Fruit fly (Drosophila melanogaster) whole organism, embryonic: Measurements from ENCODE around the gene dls.

Experiments
- BEAF-32 ChIP-seq: fragments of 200-800 bp; sonication (Bioruptor generic); optimal IDR thresholded peaks from 3 replicates; lab custom pipeline; 2017; ENCODE audit warnings: missing biosample characterization, missing genetic modification characterization, mild to moderate bottlenecking, moderate library complexity, missing genetic modification reagents
- CG10209 ChIP-seq: fragments of 200-800 bp; sonication (Bioruptor generic); optimal IDR thresholded peaks from 3 replicates; lab custom pipeline; 2017; ENCODE audit warnings: missing biosample characterization, mild to moderate bottlenecking, missing genetic modification characterization, missing genetic modification reagents
- CG10431 ChIP-seq: fragments of 200-800 bp; sonication (Bioruptor generic); optimal IDR thresholded peaks from 3 replicates; lab custom pipeline; 2018; ENCODE audit warnings: missing biosample characterization, mild to moderate bottlenecking, missing genetic modification characterization
- CG10654 ChIP-seq: fragments of 200-800 bp; sonication (Bioruptor generic); optimal IDR thresholded peaks from 2 replicates; lab custom pipeline; 2016; ENCODE audit warnings: missing biosample characterization, missing genetic modification characterization
- CG11398 ChIP-seq: fragments of 200-800 bp; sonication (Bioruptor generic); optimal IDR thresholded peaks from 2 replicates; lab custom pipeline; 2016; ENCODE audit warnings: missing biosample characterization, missing genetic modification characterization
- CG11696 ChIP-seq: fragments of 200-800 bp; sonication (Bioruptor generic); IDR thresholded peaks from 2 replicates; pipeline ENCODE4 v1.3.6; 2022; ENCODE audit warnings: missing biosample characterization, missing genetic modification characterization
- CG13287 ChIP-seq: fragments of 200-800 bp; sonication (Bioruptor generic); IDR thresholded peaks from 2 replicates; pipeline ENCODE4 v1.3.6; 2022; ENCODE audit warnings: missing biosample characterization, missing genetic modification characterization; ENCODE audit not compliant: partially characterized antibody
- CG13894 ChIP-seq: fragments of 200-800 bp; sonication (Bioruptor generic); optimal IDR thresholded peaks from 3 replicates; lab custom pipeline; 2018; ENCODE audit warnings: missing biosample characterization, mild to moderate bottlenecking, missing genetic modification characterization, moderate library complexity
- CG15011 ChIP-seq: fragments of 200-800 bp; sonication (Bioruptor generic); optimal IDR thresholded peaks from 3 replicates; lab custom pipeline; 2018; ENCODE audit warnings: missing biosample characterization, mild to moderate bottlenecking, missing genetic modification characterization
- CG15269 ChIP-seq: fragments of 200-800 bp; sonication (Bioruptor generic); optimal IDR thresholded peaks from 2 replicates; lab custom pipeline; 2018; ENCODE audit warnings: missing biosample characterization, mild to moderate bottlenecking, missing genetic modification characterization, moderate library complexity
- CG1602 ChIP-seq: fragments of 200-800 bp; sonication (Bioruptor generic); optimal IDR thresholded peaks from 3 replicates; lab custom pipeline; 2016; ENCODE audit warnings: missing biosample characterization, missing genetic modification characterization
- CG16813 ChIP-seq: fragments of 200-800 bp; sonication (Bioruptor generic); IDR thresholded peaks from 3 replicates; pipeline ENCODE4 v1.3.6; 2022; ENCODE audit warnings: missing biosample characterization, missing genetic modification characterization; ENCODE audit not compliant: partially characterized antibody
- CG18764 ChIP-seq: fragments of 200-800 bp; sonication (Bioruptor generic); optimal IDR thresholded peaks from 3 replicates; lab custom pipeline; 2016; ENCODE audit warnings: missing biosample characterization, missing genetic modification characterization
- CG2129 ChIP-seq: fragments of 200-800 bp; sonication (Bioruptor generic); IDR thresholded peaks from 2 replicates; pipeline ENCODE4 v1.3.6; 2022; ENCODE audit warnings: missing biosample characterization, missing genetic modification characterization; ENCODE audit not compliant: partially characterized antibody
- CG2889 ChIP-seq: fragments of 200-800 bp; sonication (Bioruptor generic); IDR thresholded peaks from 3 replicates; pipeline ENCODE4 v1.3.6; 2022; ENCODE audit warnings: missing biosample characterization, missing genetic modification characterization
- CG30403 ChIP-seq: fragments of 200-800 bp; sonication (Bioruptor generic); optimal IDR thresholded peaks from 3 replicates; lab custom pipeline; 2016; ENCODE audit warnings: missing biosample characterization, missing genetic modification characterization
- CG31365 ChIP-seq: fragments of 200-800 bp; sonication (Bioruptor generic); optimal IDR thresholded peaks from 2 replicates; lab custom pipeline; 2018; ENCODE audit warnings: missing biosample characterization, mild to moderate bottlenecking, missing genetic modification characterization
- CG31388 ChIP-seq: fragments of 200-800 bp; sonication (Bioruptor generic); optimal IDR thresholded peaks from 2 replicates; lab custom pipeline; 2016; ENCODE audit warnings: missing biosample characterization, missing genetic modification characterization
- CG3163 ChIP-seq: fragments of 200-800 bp; sonication (Bioruptor generic); optimal IDR thresholded peaks from 3 replicates; lab custom pipeline; 2016; ENCODE audit warnings: missing biosample characterization, missing genetic modification characterization
- CG32532 ChIP-seq: fragments of 200-800 bp; sonication (Bioruptor generic); IDR thresholded peaks from 2 replicates; pipeline ENCODE4 v1.3.6; 2022; ENCODE audit warnings: missing biosample characterization, missing genetic modification characterization
- CG33213 ChIP-seq: fragments of 200-800 bp; sonication (Bioruptor generic); optimal IDR thresholded peaks from 3 replicates; lab custom pipeline; 2016; ENCODE audit warnings: missing biosample characterization, missing genetic modification characterization
- CG4360 ChIP-seq: fragments of 200-800 bp; sonication (Bioruptor generic); IDR thresholded peaks from 2 replicates; pipeline ENCODE4 v1.3.6; 2022; ENCODE audit warnings: missing biosample characterization, missing genetic modification characterization
- CG6254 ChIP-seq: fragments of 200-800 bp; sonication (Bioruptor generic); optimal IDR thresholded peaks from 3 replicates; lab custom pipeline; 2017; ENCODE audit warnings: mild to moderate bottlenecking, missing biosample characterization, missing genetic modification reagents, missing genetic modification characterization
- CG6854 ChIP-seq: fragments of 200-800 bp; sonication (Bioruptor generic); optimal IDR thresholded peaks from 3 replicates; lab custom pipeline; 2017; ENCODE audit warnings: missing biosample characterization, mild to moderate bottlenecking, missing genetic modification characterization
- CG9215 ChIP-seq: fragments of 200-800 bp; sonication (Bioruptor generic); IDR thresholded peaks from 2 replicates; pipeline ENCODE4 v1.3.6; 2022; ENCODE audit warnings: missing biosample characterization, missing genetic modification characterization
- Camta ChIP-seq: fragments of 200-800 bp; sonication (Bioruptor generic); optimal IDR thresholded peaks from 2 replicates; lab custom pipeline; 2016; ENCODE audit warnings: missing biosample characterization, missing genetic modification characterization
- HmgD ChIP-seq: fragments of 200-800 bp; sonication (Bioruptor generic); optimal IDR thresholded peaks from 3 replicates; lab custom pipeline; 2016; ENCODE audit warnings: missing biosample characterization, missing genetic modification characterization
- Hr39 ChIP-seq: fragments of >200 bp; optimal IDR thresholded peaks from 2 replicates; lab custom pipeline; 2017
- Oaz ChIP-seq: fragments of 200-800 bp; sonication (Bioruptor generic); IDR thresholded peaks from 2 replicates; pipeline ENCODE4 v1.3.6; 2022; ENCODE audit warnings: missing biosample characterization, missing genetic modification characterization
- Xbp1 ChIP-seq: fragments of 200-800 bp; sonication (Bioruptor generic); optimal IDR thresholded peaks from 3 replicates; lab custom pipeline; 2016; ENCODE audit warnings: missing biosample characterization, mild to moderate bottlenecking, missing genetic modification characterization
- YL-1 ChIP-seq: fragments of 200-800 bp; sonication (Bioruptor generic); optimal IDR thresholded peaks from 3 replicates; lab custom pipeline; 2017; ENCODE audit warnings: missing biosample characterization, mild to moderate bottlenecking, missing genetic modification characterization
- ara ChIP-seq: fragments of 200-800 bp; sonication (Bioruptor generic); IDR thresholded peaks from 2 replicates; pipeline ENCODE4 v1.3.6; 2022; ENCODE audit warnings: missing biosample characterization, missing genetic modification characterization
- ato ChIP-seq: fragments of 200-800 bp; sonication (Bioruptor generic); IDR thresholded peaks from 2 replicates; pipeline ENCODE4 v1.3.6; 2022; ENCODE audit warnings: missing biosample characterization, missing genetic modification characterization; ENCODE audit not compliant: partially characterized antibody
- bab2 ChIP-seq: fragments of 200-800 bp; sonication (Bioruptor generic); optimal IDR thresholded peaks from 2 replicates; lab custom pipeline; 2016; ENCODE audit warnings: missing biosample characterization, missing genetic modification characterization
- bowl ChIP-seq: fragments of 200-800 bp; sonication (Bioruptor generic); IDR thresholded peaks from 2 replicates; pipeline ENCODE4 v1.3.6; 2022; ENCODE audit warnings: missing biosample characterization, missing genetic modification characterization
- chif ChIP-seq, 2 experiments: fragments of 200-800 bp; sonication (Bioruptor generic); optimal IDR thresholded peaks; 3 replicates each; lab custom pipeline; 2016; ENCODE audit warnings: missing biosample characterization in 2 of 2, missing genetic modification characterization in 2 of 2
- dimm ChIP-seq: fragments of 200-800 bp; sonication (Bioruptor generic); IDR thresholded peaks from 2 replicates; pipeline ENCODE4 v1.3.6; 2022; ENCODE audit warnings: missing biosample characterization, missing genetic modification characterization
- dmrt11E ChIP-seq: fragments of 200-800 bp; sonication (Bioruptor generic); optimal IDR thresholded peaks from 3 replicates; lab custom pipeline; 2018; ENCODE audit warnings: missing biosample characterization, mild to moderate bottlenecking, missing genetic modification characterization, moderate library complexity
- emc ChIP-seq: fragments of 200-800 bp; sonication (Bioruptor generic); optimal IDR thresholded peaks from 2 replicates; lab custom pipeline; 2016; ENCODE audit warnings: missing biosample characterization, missing genetic modification characterization
- gro ChIP-seq: fragments of 200-800 bp; sonication (Bioruptor generic); optimal IDR thresholded peaks from 2 replicates; lab custom pipeline; 2016; ENCODE audit warnings: missing biosample characterization, missing genetic modification characterization
- ham ChIP-seq: fragments of 200-800 bp; sonication (Bioruptor generic); IDR thresholded peaks from 2 replicates; pipeline ENCODE4 v1.3.6; 2022; ENCODE audit warnings: missing biosample characterization, missing genetic modification characterization
- lilli ChIP-seq: fragments of 200-800 bp; sonication (Bioruptor generic); optimal IDR thresholded peaks from 3 replicates; lab custom pipeline; 2016; ENCODE audit warnings: missing biosample characterization, missing genetic modification characterization
- nerfin-2 ChIP-seq: fragments of 200-800 bp; sonication (Bioruptor generic); IDR thresholded peaks from 2 replicates; pipeline ENCODE4 v1.3.6; 2022; ENCODE audit warnings: missing biosample characterization, missing genetic modification characterization; ENCODE audit not compliant: partially characterized antibody
- pb ChIP-seq: fragments of 200-800 bp; sonication (Bioruptor generic); optimal IDR thresholded peaks from 3 replicates; lab custom pipeline; 2016; ENCODE audit warnings: missing biosample characterization, missing genetic modification characterization
- pho ChIP-seq: fragments of 200-800 bp; sonication (Bioruptor generic); optimal IDR thresholded peaks from 2 replicates; lab custom pipeline; 2016; ENCODE audit warnings: missing biosample characterization, missing genetic modification characterization
- pum ChIP-seq: fragments of 200-800 bp; sonication (Bioruptor generic); optimal IDR thresholded peaks from 2 replicates; lab custom pipeline; 2016; ENCODE audit warnings: missing biosample characterization, missing genetic modification characterization
- sr ChIP-seq: fragments of 200-800 bp; sonication (Bioruptor generic); IDR thresholded peaks from 3 replicates; pipeline ENCODE4 v1.3.6; 2022; ENCODE audit warnings: missing biosample characterization, missing genetic modification characterization
- tap ChIP-seq: fragments of 200-800 bp; optimal IDR thresholded peaks from 3 replicates; lab custom pipeline; 2019; ENCODE audit warnings: missing biosample characterization, mild to moderate bottlenecking, missing genetic modification characterization, moderate library complexity
- ttk ChIP-seq: fragments of 200-800 bp; sonication (Bioruptor generic); IDR thresholded peaks from 2 replicates; pipeline ENCODE4 v2.1.2; 2022; ENCODE audit warnings: missing biosample characterization, missing genetic modification characterization
- wek ChIP-seq: fragments of 200-800 bp; sonication (Bioruptor generic); optimal IDR thresholded peaks from 3 replicates; lab custom pipeline; 2018; ENCODE audit warnings: missing biosample characterization, mild to moderate bottlenecking, missing genetic modification characterization, moderate library complexity
- zfh2 ChIP-seq: fragments of 200-800 bp; sonication (Bioruptor generic); optimal IDR thresholded peaks from 2 replicates; lab custom pipeline; 2016; ENCODE audit warnings: missing biosample characterization, missing genetic modification characterization

dls gene

DNA sequence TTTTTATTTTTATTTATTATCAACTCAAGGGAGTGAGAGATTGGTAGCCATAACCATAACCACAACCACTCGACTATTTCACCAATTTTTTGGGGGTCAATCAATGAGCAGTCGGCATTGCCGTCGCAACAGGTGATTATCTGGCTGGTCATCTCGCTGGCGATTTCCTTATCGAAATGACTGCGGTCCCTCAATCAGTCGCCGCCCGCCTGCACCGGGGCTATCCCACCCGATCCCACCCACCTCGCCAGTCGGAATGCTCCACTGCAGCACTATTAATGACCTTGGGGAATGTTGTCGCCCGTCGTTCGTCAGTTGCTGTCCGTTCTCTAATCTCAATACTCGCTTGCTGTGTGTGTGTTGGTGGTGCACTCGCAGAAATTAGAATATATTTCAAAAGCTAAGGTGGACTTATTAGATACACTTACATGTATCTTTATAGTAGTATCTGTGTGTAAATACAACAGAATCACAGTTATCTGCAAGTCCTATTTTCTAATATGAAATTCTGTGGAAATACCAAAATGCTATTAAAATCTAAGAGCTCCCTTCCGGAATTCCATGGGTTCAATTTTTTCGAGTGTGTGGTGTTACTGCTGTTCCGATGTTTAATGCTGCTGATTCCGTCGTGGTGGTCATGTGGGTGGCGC is 40.6 kb upstream of the dls start (continued):
- peak; percentile 57 for TF ChIP-seq bab2 (GFP tag; lab: Kevin White, UChicago)
- no peak for TF ChIP-seq ara
- no peak for TF ChIP-seq CG33213 (GFP tag; lab: Kevin White, UChicago)
- no peak for TF ChIP-seq CG10431
- TF ChIP-seq CG31388, result no peak
- TF ChIP-seq CG15011 (GFP tag; lab: Kevin White, UChicago), result peak; percentile 42
- TF ChIP-seq CG18764 (GFP tag; lab: Kevin White, UChicago), result no peak
- no peak for TF ChIP-seq CG16813 (GFP tag; lab: Robert Waterston, UW)
- TF ChIP-seq dimm (GFP tag; lab: Robert Waterston, UW), result no peak
- TF ChIP-seq ttk, result no peak
- TF ChIP-seq CG11398 (GFP tag; lab: Kevin White, UChicago), result peak; percentile 37
- TF ChIP-seq HmgD, result no peak
- TF ChIP-seq emc (GFP tag; lab: Kevin White, UChicago), result peak; percentile 16
- TF ChIP-seq CG3163, result peak; percentile 16
- TF ChIP-seq sr (GFP tag; lab: Robert Waterston, UW), result no peak
- TF ChIP-seq CG1602, result peak; percentile 54
- TF ChIP-seq CG10654 (GFP tag; lab: Kevin White, UChicago), result peak; percentile 39
- TF ChIP-seq pho, result peak; percentile 72
- TF ChIP-seq ham (GFP tag; lab: Robert Waterston, UW), result no peak; the same call in 1 of the 2 replicates
- peak; percentile 64 for TF ChIP-seq Xbp1 (GFP tag; lab: Kevin White, UChicago)
- TF ChIP-seq CG15269 (tag; lab: Kevin White, UChicago), result peak; percentile 81
- TF ChIP-seq CG10209 (GFP tag; lab: Kevin White, UChicago), result peak; percentile 75
- TF ChIP-seq CG32532 (GFP tag; lab: Robert Waterston, UW), result no peak
- TF ChIP-seq Oaz (GFP tag; lab: Robert Waterston, UW), result peak; percentile 13; the same call in 1 of the 2 replicates
- no peak for TF ChIP-seq Hr39 (lab: Kevin White, UChicago)
- TF ChIP-seq dmrt11E, result no peak
- TF ChIP-seq CG2129 (GFP tag; lab: Robert Waterston, UW), result no peak
- TF ChIP-seq gro (GFP tag; lab: Kevin White, UChicago), result peak; percentile 69
- no peak for TF ChIP-seq CG13287 (GFP tag; lab: Robert Waterston, UW)
- no peak for TF ChIP-seq CG6254 (GFP tag; lab: Kevin White, UChicago)
- TF ChIP-seq CG4360 (GFP tag; lab: Robert Waterston, UW), result no peak
- TF ChIP-seq Camta, result peak; percentile 44
- no peak for TF ChIP-seq CG11696 (GFP tag; lab: Robert Waterston, UW)
- peak; percentile 68 for TF ChIP-seq CG9215 (GFP tag; lab: Robert Waterston, UW)
- TF ChIP-seq BEAF-32 (GFP tag; lab: Kevin White, UChicago), result no peak
- no peak for TF ChIP-seq ato (GFP tag; lab: Robert Waterston, UW)
- peak; percentile 58 for TF ChIP-seq zfh2 (GFP tag; lab: Kevin White, UChicago)
- TF ChIP-seq wek, result no peak
- TF ChIP-seq CG31365 (tag; lab: Kevin White, UChicago), result no peak
- peak; percentile 48 for TF ChIP-seq tap
- TF ChIP-seq nerfin-2, result no peak; the same call in 1 of the 2 replicates
- TF ChIP-seq CG13894 (tag; lab: Kevin White, UChicago), result peak; percentile 49
- TF ChIP-seq CG6854 (GFP tag; lab: Kevin White, UChicago), result peak; percentile 15
- peak; percentile 60 for TF ChIP-seq pum (GFP tag; lab: Kevin White, UChicago)
- TF ChIP-seq chif (GFP tag; optimal IDR thresholded peaks at IDR 0.05; lab: Kevin White, UChicago), result peak; percentile 31 to 50
- TF ChIP-seq CG2889 (GFP tag; lab: Robert Waterston, UW), result no peak
- peak; percentile 67 for TF ChIP-seq CG30403
- TF ChIP-seq bowl (GFP tag; lab: Robert Waterston, UW), result no peak
- TF ChIP-seq YL-1 (GFP tag; lab: Kevin White, UChicago), result no peak
- TF ChIP-seq lilli, result peak; percentile 75
- no peak for TF ChIP-seq pb (GFP tag; lab: Kevin White, UChicago)
